Worm (Caenorhabditis elegans) whole organism, L4/young adult: ENCODE measurements around the gene cyb-1.

Source experiments
- W03F9.2 ChIP-seq: fragments of 150-350 bp; optimal IDR thresholded peaks from 2 replicates; lab custom pipeline; 2014; ENCODE audit warnings: missing biosample characterization, missing genetic modification characterization
- dao-5 ChIP-seq: sonication (generic microtip); optimal IDR thresholded peaks from 2 replicates; lab custom pipeline; 2016; ENCODE audit warnings: missing genotype, missing genetic modification characterization, moderate library complexity, missing compliant biosample characterization
- him-1 ChIP-seq: sonication (generic microtip); optimal IDR thresholded peaks from 2 replicates; lab custom pipeline; 2016; ENCODE audit warnings: missing genotype, missing genetic modification reagents, missing genetic modification characterization, missing compliant biosample characterization

- TF ChIP-seq him-1: no peak
- TF ChIP-seq dao-5 (tag; lab: Kevin White, UChicago): no peak
- TF ChIP-seq W03F9.2 (tag; lab: Kevin White, UChicago): no peak
Observed at ce11 chrIV:10718865-10719264, 16.2 kb upstream of the cyb-1 start.
